Fruit fly (Drosophila melanogaster): ENCODE data around the gene CG4199.

The CG4199 gene

DNA sequence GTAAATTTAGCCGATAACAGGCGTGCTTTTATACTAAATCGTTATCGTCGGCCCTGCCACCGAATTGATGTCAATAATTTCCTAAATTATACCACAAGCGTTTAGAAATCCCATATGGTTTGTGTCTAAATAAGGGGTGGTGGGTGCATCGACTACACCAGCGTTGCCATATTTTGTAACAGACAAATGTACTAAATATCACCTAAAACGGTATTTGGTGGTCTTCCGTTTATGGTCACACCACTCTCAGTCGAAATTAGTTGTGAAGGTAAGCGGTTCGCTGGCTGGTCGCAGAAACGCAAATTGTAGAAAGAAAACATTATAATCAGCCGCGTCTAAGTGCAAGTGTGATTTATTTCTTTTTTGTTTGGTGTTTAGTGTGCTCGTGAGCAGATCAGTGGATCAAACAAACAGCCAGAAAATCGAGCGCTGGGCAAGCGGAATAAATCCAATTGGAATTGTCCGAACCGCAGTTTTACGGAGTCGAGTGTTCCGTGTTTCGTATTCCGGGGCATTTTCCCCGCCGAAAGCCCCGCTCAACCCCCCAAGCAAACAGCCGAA, 7.2 kb upstream of the CG4199 start, which contains the start of the genes CG16903 and Unc-76 (continued):
- peak; percentile 26 for TF ChIP-seq bigmax (GFP tag; optimal IDR thresholded peaks at IDR 0.05)
- TF ChIP-seq CG18599 (GFP tag; optimal IDR thresholded peaks at IDR 0.05) = peak; percentile 53
- peak in 1 of 2 experiments; percentile 68 for TF ChIP-seq Pdp1 (GFP tag; optimal IDR thresholded peaks at IDR 0.05)
- peak; percentile 26; the same call in 1 of the 3 replicates for TF ChIP-seq so (GFP tag; IDR thresholded peaks at IDR 0.05)
- peak; percentile 51 for TF ChIP-seq scrt (GFP tag; optimal IDR thresholded peaks at IDR 0.05)
- no peak for TF ChIP-seq cwo (GFP tag; optimal IDR thresholded peaks at IDR 0.05)
- peak; percentile 53 for TF ChIP-seq CG33557 (GFP tag; optimal IDR thresholded peaks at IDR 0.05)
- peak in 1 of 2 experiments; percentile 21 for TF ChIP-seq bsh (GFP tag; optimal IDR thresholded peaks at IDR 0.05)
- TF ChIP-seq oc (tag; optimal IDR thresholded peaks at IDR 0.05) = peak; percentile 16
- TF ChIP-seq CG11093 (GFP tag; IDR thresholded peaks at IDR 0.05) = no peak
- TF ChIP-seq CG30020 (tag; optimal IDR thresholded peaks at IDR 0.05) = peak; percentile 15
- peak; percentile 48 for TF ChIP-seq sd (tag; optimal IDR thresholded peaks at IDR 0.05)
- peak; percentile 41 for TF ChIP-seq CG2678 (tag; optimal IDR thresholded peaks at IDR 0.05)
- peak in 1 of 2 experiments; percentile 61 for TF ChIP-seq Eip74EF (GFP tag; optimal IDR thresholded peaks at IDR 0.05)
- TF ChIP-seq MESR4 (GFP tag; optimal IDR thresholded peaks at IDR 0.05) = peak; percentile 91
- no peak for TF ChIP-seq Ssrp (tag; optimal IDR thresholded peaks at IDR 0.05)
- peak; percentile 36 for TF ChIP-seq CG3281 (GFP tag; optimal IDR thresholded peaks at IDR 0.05)
- TF ChIP-seq CG1233 (GFP tag; optimal IDR thresholded peaks at IDR 0.05) = peak; percentile 17
- peak; percentile 37 for TF ChIP-seq CG31441 (GFP tag; IDR thresholded peaks at IDR 0.05)
- TF ChIP-seq Abd-B (GFP tag; optimal IDR thresholded peaks at IDR 0.05) = peak; percentile 17
- peak; percentile 69 for TF ChIP-seq nom (GFP tag; optimal IDR thresholded peaks at IDR 0.05)
- TF ChIP-seq CG34422 (GFP tag; IDR thresholded peaks at IDR 0.05) = 0 out of 3 replicates have a peak, but pooled peaks have one; percentile 28
- TF ChIP-seq Nf-YC (tag; optimal IDR thresholded peaks at IDR 0.05) = peak; percentile 60
- TF ChIP-seq CG17385 (GFP tag; optimal IDR thresholded peaks at IDR 0.05) = peak; percentile 51
- TF ChIP-seq MTF-1 (GFP tag; optimal IDR thresholded peaks at IDR 0.05; ENCODE audit: borderline replicate concordance) = peak; percentile 59
- peak; percentile 64 for TF ChIP-seq mirr (GFP tag; optimal IDR thresholded peaks at IDR 0.05)
- TF ChIP-seq CG6854 (GFP tag; optimal IDR thresholded peaks at IDR 0.05) = peak; percentile 31
- TF ChIP-seq Stat92E (GFP tag; optimal IDR thresholded peaks at IDR 0.05) = peak in 1 of 3 experiments; percentile 87
- no peak for TF ChIP-seq slou (GFP tag; optimal IDR thresholded peaks at IDR 0.05)
- TF ChIP-seq gfzf (GFP tag; optimal IDR thresholded peaks at IDR 0.05) = peak; percentile 100
- peak; percentile 85 for TF ChIP-seq CG15514 (GFP tag; optimal IDR thresholded peaks at IDR 0.05)
- TF ChIP-seq CG2875 (GFP tag; optimal IDR thresholded peaks at IDR 0.05) = peak; percentile 47
- TF ChIP-seq hbn (GFP tag; IDR thresholded peaks at IDR 0.05; ENCODE audit: partially characterized antibody) = peak; percentile 42; the same call in 1 of the 2 replicates
- TF ChIP-seq CG7556 (GFP tag; optimal IDR thresholded peaks at IDR 0.05) = peak; percentile 24
- TF ChIP-seq CG11398 (GFP tag; optimal IDR thresholded peaks at IDR 0.05) = no peak
- peak; percentile 77 for TF ChIP-seq Sin3A (optimal IDR thresholded peaks at IDR 0.05)
- peak; percentile 77 for TF ChIP-seq HLHmδ (GFP tag; optimal IDR thresholded peaks at IDR 0.05)
- TF ChIP-seq CG7357 (GFP tag; IDR thresholded peaks at IDR 0.05) = no peak
- TF ChIP-seq crol (GFP tag; IDR thresholded peaks at IDR 0.05) = peak; percentile 73
- peak; percentile 66 for TF ChIP-seq HmgD (GFP tag; optimal IDR thresholded peaks at IDR 0.05)
- peak; percentile 71 for TF ChIP-seq sob (GFP tag; IDR thresholded peaks at IDR 0.05)
- peak; percentile 3 for TF ChIP-seq shn (GFP tag; optimal IDR thresholded peaks at IDR 0.05)
- peak; percentile 15 for TF ChIP-seq CG15696 (tag; optimal IDR thresholded peaks at IDR 0.05)
- TF ChIP-seq GATAe (GFP tag; conservative IDR thresholded peaks at IDR 0.05) = no peak
- peak; percentile 14 for TF ChIP-seq jumu (GFP tag; optimal IDR thresholded peaks at IDR 0.05)
- peak; percentile 72 for TF ChIP-seq gsb-n (tag; optimal IDR thresholded peaks at IDR 0.05)
- no peak for TF ChIP-seq CG1832 (GFP tag; optimal IDR thresholded peaks at IDR 0.05)
- TF ChIP-seq CG14667 (GFP tag; IDR thresholded peaks at IDR 0.05) = no peak

Data from whole organism, embryonic.